Worm (Caenorhabditis elegans) whole organism, mixed stage, embryonic: ENCODE results near the gene T16G12.8.

Experiments used
- blmp-1 ChIP-seq: fragments of 150-350 bp; optimal IDR thresholded peaks from 2 replicates; lab custom pipeline; 2014; ENCODE audit warnings: missing biosample characterization, missing genetic modification characterization
- lin-13 ChIP-seq: fragments of 150-350 bp; optimal IDR thresholded peaks from 2 replicates; lab custom pipeline; 2014; ENCODE audit warnings: missing biosample characterization, missing genetic modification characterization
- nhr-28 ChIP-seq: fragments of 150-350 bp; optimal IDR thresholded peaks from 2 replicates; lab custom pipeline; 2014; ENCODE audit warnings: missing biosample characterization, missing genetic modification characterization

DNA sequence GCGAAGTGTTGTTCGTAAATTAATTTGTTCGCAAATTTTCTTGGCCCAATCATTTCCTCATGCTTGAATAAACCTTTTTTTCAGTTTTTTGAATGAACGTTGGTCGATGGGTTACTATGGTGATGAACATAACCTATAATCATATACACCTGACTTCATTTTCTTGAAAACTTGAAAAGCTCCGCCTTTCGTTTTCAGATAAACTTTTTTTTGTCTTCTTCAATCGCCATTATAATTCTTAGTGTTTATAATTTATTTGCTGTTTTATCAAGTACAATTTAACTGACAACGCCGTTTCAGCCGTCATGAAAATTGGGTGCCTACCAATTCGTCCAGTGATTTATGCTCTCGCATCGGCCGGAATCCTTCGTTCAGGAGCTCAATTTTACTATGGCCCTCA lies 22.0 kb upstream of the T16G12.8 start, which contains the start of gene M04D8.7:
- TF ChIP-seq nhr-28 (tag; lab: Kevin White, UChicago) = no peak
- TF ChIP-seq lin-13 (tag; lab: Kevin White, UChicago) = no peak
- no peak for TF ChIP-seq blmp-1 (tag; lab: Kevin White, UChicago)
